Fruit fly (Drosophila melanogaster) whole organism, embryonic: Measurements from ENCODE around the gene mts.

Source experiments
- Ada2b ChIP-seq: fragments of 200-800 bp; sonication (Bioruptor generic); IDR thresholded peaks from 2 replicates; pipeline ENCODE4 v1.3.6; 2022; ENCODE audit warnings: missing biosample characterization, missing genetic modification characterization
- BEAF-32 ChIP-seq: fragments of 200-800 bp; sonication (Bioruptor generic); optimal IDR thresholded peaks from 3 replicates; lab custom pipeline; 2017; ENCODE audit warnings: missing biosample characterization, missing genetic modification characterization, mild to moderate bottlenecking, moderate library complexity, missing genetic modification reagents
- Blimp-1 ChIP-seq: fragments of 200-800 bp; sonication (Bioruptor generic); optimal IDR thresholded peaks from 3 replicates; lab custom pipeline; 2018; ENCODE audit warnings: missing biosample characterization, missing genetic modification characterization, mild to moderate bottlenecking, moderate library complexity, missing genetic modification reagents
- BtbVII ChIP-seq: fragments of 200-800 bp; sonication (Bioruptor generic); optimal IDR thresholded peaks from 3 replicates; lab custom pipeline; 2017; ENCODE audit warnings: missing biosample characterization, mild to moderate bottlenecking, missing genetic modification characterization
- CG1024 ChIP-seq: fragments of 200-800 bp; sonication (Bioruptor generic); IDR thresholded peaks from 2 replicates; pipeline ENCODE4 v1.3.6; 2022; ENCODE audit warnings: missing biosample characterization, missing genetic modification characterization
- CG10321 ChIP-seq: fragments of 200-800 bp; sonication (Bioruptor generic); IDR thresholded peaks from 2 replicates; pipeline ENCODE4 v1.3.6; 2022; ENCODE audit warnings: missing biosample characterization, missing genetic modification characterization
- CG10431 ChIP-seq: fragments of 200-800 bp; sonication (Bioruptor generic); optimal IDR thresholded peaks from 3 replicates; lab custom pipeline; 2018; ENCODE audit warnings: missing biosample characterization, mild to moderate bottlenecking, missing genetic modification characterization
- CG12391 ChIP-seq: fragments of 200-800 bp; sonication (Bioruptor generic); optimal IDR thresholded peaks from 3 replicates; lab custom pipeline; 2018; ENCODE audit warnings: missing biosample characterization, mild to moderate bottlenecking, missing genetic modification characterization, moderate library complexity
- CG13296 ChIP-seq: fragments of 200-800 bp; sonication (Bioruptor generic); optimal IDR thresholded peaks from 3 replicates; lab custom pipeline; 2018; ENCODE audit warnings: missing biosample characterization, mild to moderate bottlenecking, missing genetic modification characterization
- CG14441 ChIP-seq: fragments of 200-800 bp; sonication (Bioruptor generic); IDR thresholded peaks from 2 replicates; pipeline ENCODE4 v1.3.6; 2022; ENCODE audit warnings: missing biosample characterization, missing genetic modification characterization
- CG14710 ChIP-seq: fragments of 200-800 bp; sonication (Bioruptor generic); optimal IDR thresholded peaks from 3 replicates; lab custom pipeline; 2019; ENCODE audit warnings: missing biosample characterization, mild to moderate bottlenecking, missing genetic modification characterization, moderate library complexity
- CG15601 ChIP-seq: fragments of 200-800 bp; sonication (Bioruptor generic); optimal IDR thresholded peaks from 3 replicates; lab custom pipeline; 2019; ENCODE audit warnings: missing biosample characterization, mild to moderate bottlenecking, missing genetic modification characterization, moderate library complexity
- CG18262 ChIP-seq: fragments of 200-800 bp; optimal IDR thresholded peaks from 3 replicates; lab custom pipeline; 2019; ENCODE audit warnings: missing biosample characterization, mild to moderate bottlenecking, missing genetic modification characterization, moderate library complexity
- CG30020 ChIP-seq: fragments of 200-800 bp; optimal IDR thresholded peaks from 2 replicates; lab custom pipeline; 2019; ENCODE audit warnings: missing biosample characterization, mild to moderate bottlenecking, missing genetic modification characterization, moderate library complexity
- CG32767 ChIP-seq: fragments of 200-800 bp; sonication (Bioruptor generic); IDR thresholded peaks from 2 replicates; pipeline ENCODE4 v1.3.6; 2022; ENCODE audit warnings: missing biosample characterization, missing genetic modification characterization
- CG3995 ChIP-seq: fragments of 200-800 bp; sonication (Bioruptor generic); optimal IDR thresholded peaks from 3 replicates; lab custom pipeline; 2016; ENCODE audit warnings: missing biosample characterization, missing genetic modification characterization
- CG4730 ChIP-seq: fragments of 200-800 bp; sonication (Bioruptor generic); IDR thresholded peaks from 2 replicates; pipeline ENCODE4 v1.3.6; 2022; ENCODE audit warnings: missing biosample characterization, missing genetic modification characterization
- CG5953 ChIP-seq: fragments of 200-800 bp; sonication (Bioruptor generic); IDR thresholded peaks from 2 replicates; pipeline ENCODE4 v1.3.6; 2022; ENCODE audit warnings: missing biosample characterization, missing genetic modification characterization
- CG6683 ChIP-seq: fragments of 200-800 bp; sonication (Bioruptor generic); optimal IDR thresholded peaks from 2 replicates; lab custom pipeline; 2017; ENCODE audit warnings: missing biosample characterization, mild to moderate bottlenecking, missing genetic modification characterization, missing genetic modification reagents
- CG8924 ChIP-seq: fragments of 200-800 bp; optimal IDR thresholded peaks from 3 replicates; lab custom pipeline; 2019; ENCODE audit warnings: missing biosample characterization, mild to moderate bottlenecking, missing genetic modification characterization, moderate library complexity
- CG9215 ChIP-seq: fragments of 200-800 bp; sonication (Bioruptor generic); IDR thresholded peaks from 2 replicates; pipeline ENCODE4 v1.3.6; 2022; ENCODE audit warnings: missing biosample characterization, missing genetic modification characterization
- CrebB ChIP-seq: fragments of 200-800 bp; sonication (Bioruptor generic); optimal IDR thresholded peaks from 3 replicates; lab custom pipeline; 2018; ENCODE audit warnings: missing biosample characterization, mild to moderate bottlenecking, missing genetic modification characterization
- Dbx ChIP-seq: fragments of 200-800 bp; sonication (Bioruptor generic); IDR thresholded peaks from 3 replicates; pipeline ENCODE4 v1.3.6; 2022; ENCODE audit warnings: missing biosample characterization, missing genetic modification characterization
- GATAe ChIP-seq: fragments of 200-800 bp; sonication (Bioruptor generic); conservative IDR thresholded peaks from 2 replicates; pipeline ENCODE4 v1.3.6; 2022; ENCODE audit warnings: missing biosample characterization, missing genetic modification characterization
- H15 ChIP-seq: fragments of 200-800 bp; sonication (Bioruptor generic); IDR thresholded peaks from 3 replicates; pipeline ENCODE4 v1.3.6; 2022; ENCODE audit warnings: missing biosample characterization, missing genetic modification characterization
- Hr51 ChIP-seq, 2 experiments: fragments of 200-800 bp; sonication (Bioruptor generic); optimal IDR thresholded peaks; 2 replicates in 1 of 2; 3 replicates in 1 of 2; lab custom pipeline; 2016 to 2018; ENCODE audit warnings: missing biosample characterization in 2 of 2, missing genetic modification characterization in 2 of 2, mild to moderate bottlenecking in 1 of 2, moderate library complexity in 1 of 2
- Mes4 ChIP-seq: fragments of 200-800 bp; sonication (Bioruptor generic); optimal IDR thresholded peaks from 2 replicates; lab custom pipeline; 2016; ENCODE audit warnings: missing biosample characterization, missing genetic modification characterization
- Xrp1 ChIP-seq: fragments of 200-800 bp; sonication (Bioruptor generic); IDR thresholded peaks from 2 replicates; pipeline ENCODE4 v1.3.6; 2022; ENCODE audit warnings: missing biosample characterization, missing genetic modification characterization
- bsh ChIP-seq, 2 experiments: fragments of 200-800 bp; sonication (Bioruptor generic); optimal IDR thresholded peaks; 2 replicates each; lab custom pipeline; 2017 to 2018; ENCODE audit warnings: mild to moderate bottlenecking in 2 of 2, missing biosample characterization in 2 of 2, missing genetic modification characterization in 2 of 2, moderate library complexity in 1 of 2
- cg ChIP-seq: fragments of 200-800 bp; sonication (Bioruptor generic); optimal IDR thresholded peaks from 3 replicates; lab custom pipeline; 2019; ENCODE audit warnings: missing biosample characterization, mild to moderate bottlenecking, missing genetic modification characterization, moderate library complexity
- dysf ChIP-seq: fragments of 200-800 bp; sonication (Bioruptor generic); IDR thresholded peaks from 3 replicates; pipeline ENCODE4 v1.3.6; 2022; ENCODE audit warnings: missing biosample characterization, missing genetic modification characterization
- en ChIP-seq: fragments of 200-800 bp; sonication (Bioruptor generic); optimal IDR thresholded peaks from 2 replicates; lab custom pipeline; 2016; ENCODE audit warnings: missing biosample characterization, missing genetic modification characterization
- fd102C ChIP-seq: fragments of 200-800 bp; sonication (Bioruptor generic); optimal IDR thresholded peaks from 2 replicates; lab custom pipeline; 2018; ENCODE audit warnings: missing biosample characterization, mild to moderate bottlenecking, missing genetic modification characterization, moderate library complexity
- ftz-f1 ChIP-seq: fragments of 200-800 bp; sonication (Bioruptor generic); optimal IDR thresholded peaks from 2 replicates; lab custom pipeline; 2016; ENCODE audit warnings: missing biosample characterization, missing genetic modification characterization
- grau ChIP-seq: fragments of 200-800 bp; optimal IDR thresholded peaks from 3 replicates; lab custom pipeline; 2019; ENCODE audit warnings: missing biosample characterization, mild to moderate bottlenecking, missing genetic modification characterization, moderate library complexity
- ham ChIP-seq: fragments of 200-800 bp; sonication (Bioruptor generic); IDR thresholded peaks from 2 replicates; pipeline ENCODE4 v1.3.6; 2022; ENCODE audit warnings: missing biosample characterization, missing genetic modification characterization
- jumu ChIP-seq: fragments of 200-800 bp; sonication (Bioruptor generic); optimal IDR thresholded peaks from 3 replicates; lab custom pipeline; 2016; ENCODE audit warnings: missing biosample characterization, missing genetic modification characterization
- lab ChIP-seq: fragments of 200-800 bp; sonication (Bioruptor generic); optimal IDR thresholded peaks from 3 replicates; lab custom pipeline; 2017; ENCODE audit warnings: missing biosample characterization, missing genetic modification characterization, mild to moderate bottlenecking, moderate library complexity, missing genetic modification reagents
- mirr ChIP-seq: fragments of 200-800 bp; sonication (Bioruptor generic); optimal IDR thresholded peaks from 3 replicates; lab custom pipeline; 2018; ENCODE audit warnings: missing biosample characterization, mild to moderate bottlenecking, missing genetic modification characterization
- nmo ChIP-seq: fragments of 200-800 bp; sonication (Bioruptor generic); optimal IDR thresholded peaks from 2 replicates; lab custom pipeline; 2018; ENCODE audit warnings: missing biosample characterization, mild to moderate bottlenecking, missing genetic modification characterization, moderate library complexity
- otp ChIP-seq: fragments of 200-800 bp; sonication (Bioruptor generic); IDR thresholded peaks from 3 replicates; pipeline ENCODE4, ENCODE4 v1.3.6; 2022; ENCODE audit warnings: missing biosample characterization, missing genetic modification characterization
- pho ChIP-seq: fragments of 200-800 bp; sonication (Bioruptor generic); optimal IDR thresholded peaks from 2 replicates; lab custom pipeline; 2016; ENCODE audit warnings: missing biosample characterization, missing genetic modification characterization
- run ChIP-seq: fragments of 200-800 bp; sonication (Bioruptor generic); optimal IDR thresholded peaks from 3 replicates; lab custom pipeline; 2018; ENCODE audit warnings: missing biosample characterization, mild to moderate bottlenecking, missing genetic modification characterization
- tap ChIP-seq: fragments of 200-800 bp; optimal IDR thresholded peaks from 3 replicates; lab custom pipeline; 2019; ENCODE audit warnings: missing biosample characterization, mild to moderate bottlenecking, missing genetic modification characterization, moderate library complexity
- vvl ChIP-seq: fragments of 200-800 bp; sonication (Bioruptor generic); IDR thresholded peaks from 2 replicates; pipeline ENCODE4 v1.3.6; 2022; ENCODE audit warnings: missing biosample characterization, missing genetic modification characterization
- wek ChIP-seq: fragments of 200-800 bp; sonication (Bioruptor generic); optimal IDR thresholded peaks from 3 replicates; lab custom pipeline; 2018; ENCODE audit warnings: missing biosample characterization, mild to moderate bottlenecking, missing genetic modification characterization, moderate library complexity
- zfh2 ChIP-seq: fragments of 200-800 bp; sonication (Bioruptor generic); optimal IDR thresholded peaks from 2 replicates; lab custom pipeline; 2016; ENCODE audit warnings: missing biosample characterization, missing genetic modification characterization

mts gene

DNA sequence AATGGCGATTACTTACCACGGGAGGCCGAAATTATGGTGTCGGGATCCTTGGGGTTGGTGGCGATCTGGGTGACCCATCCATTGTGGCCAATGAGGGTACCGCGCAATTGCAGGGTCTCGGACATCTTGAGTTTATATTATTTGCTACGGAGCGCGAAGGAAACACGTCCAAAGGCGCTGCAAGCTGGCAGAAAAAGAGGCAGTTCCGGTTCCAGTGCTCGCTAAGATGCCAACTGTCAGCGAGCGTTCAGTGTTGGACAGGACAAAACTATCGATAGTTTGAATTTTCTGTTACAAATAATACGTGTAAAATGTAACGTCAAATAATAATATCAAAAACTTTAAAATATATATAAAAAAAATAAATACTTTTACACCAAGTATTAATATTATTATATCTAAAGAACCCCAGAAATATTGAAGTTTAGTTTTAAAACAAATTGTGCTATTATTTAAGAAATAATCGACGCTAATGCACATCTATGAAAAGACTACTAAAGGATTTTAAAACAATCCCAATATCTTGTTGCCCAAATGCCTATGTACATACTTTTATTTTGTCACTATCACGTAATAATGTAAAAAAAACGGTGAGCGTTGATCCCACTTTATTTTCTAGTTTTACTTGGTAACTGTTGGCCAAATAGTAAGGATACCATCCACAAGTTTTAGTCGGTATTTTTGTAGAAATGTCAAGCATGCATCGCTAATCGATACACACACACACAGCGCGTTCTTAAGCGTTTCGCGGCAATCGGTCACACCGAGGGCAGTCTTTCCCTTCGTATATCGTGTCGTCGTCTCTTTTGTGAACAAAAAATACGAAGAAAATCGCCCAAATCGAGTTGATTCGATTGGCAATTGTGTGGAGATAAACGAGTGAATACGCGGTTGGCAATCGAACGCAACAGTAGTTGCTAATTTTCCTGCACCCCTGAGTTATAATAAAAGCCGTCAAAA lies at the start of gene mts, which contains the start of gene Rack1 (continued):
- TF ChIP-seq CG3995 (peak; percentile 49), CG10431 (GFP tag; lab: Kevin White, UChicago) (peak; percentile 89), CG8924 (tag; lab: Kevin White, UChicago) (peak; percentile 64), cg (GFP tag; lab: Kevin White, UChicago) (no peak), vvl (GFP tag; lab: Robert Waterston, UW) (peak; percentile 91), lab (GFP tag; lab: Kevin White, UChicago) (peak; percentile 96), CG1024 (GFP tag; lab: Robert Waterston, UW) (peak; percentile 56; the same call in 1 of the 2 replicates), Dbx (peak; percentile 93), nmo (GFP tag; lab: Kevin White, UChicago) (peak; percentile 56), run (tag; lab: Kevin White, UChicago) (peak; percentile 57), CG13296 (GFP tag; lab: Kevin White, UChicago) (peak; percentile 92), CG15601 (tag; lab: Kevin White, UChicago) (peak; percentile 67), zfh2 (peak; percentile 65), Blimp-1 (peak; percentile 28), CG14710 (tag; lab: Kevin White, UChicago) (peak; percentile 60), CG32767 (GFP tag; lab: Robert Waterston, UW) (peak; percentile 49; the same call in 1 of the 2 replicates), jumu (GFP tag; lab: Kevin White, UChicago) (peak; percentile 56), CG18262 (tag; lab: Kevin White, UChicago) (peak; percentile 67), tap (peak; percentile 76), CG5953 (GFP tag; lab: Robert Waterston, UW) (peak; percentile 69), BtbVII (GFP tag; lab: Kevin White, UChicago) (peak; percentile 91), H15 (GFP tag; lab: Robert Waterston, UW) (peak; percentile 79), otp (GFP tag; lab: Robert Waterston, UW) (peak; percentile 89), Mes4 (GFP tag; lab: Kevin White, UChicago) (peak; percentile 94), CG9215 (GFP tag; lab: Robert Waterston, UW) (peak; percentile 48), Xrp1 (GFP tag; lab: Robert Waterston, UW) (no peak; the same call in none of the 2 replicates), fd102C (GFP tag; lab: Kevin White, UChicago) (peak; percentile 61), BEAF-32 (GFP tag; lab: Kevin White, UChicago) (peak; percentile 67), ham (GFP tag; lab: Robert Waterston, UW) (peak; percentile 29; the same call in 1 of the 2 replicates), dysf (GFP tag; lab: Robert Waterston, UW) (peak; percentile 75; the same call in 2 of the 3 replicates), CG4730 (GFP tag; lab: Robert Waterston, UW) (peak; percentile 59), CG6683 (GFP tag; lab: Kevin White, UChicago) (peak; percentile 71), ftz-f1 (GFP tag; lab: Kevin White, UChicago) (no peak), mirr (GFP tag; lab: Kevin White, UChicago) (peak; percentile 92), CG10321 (GFP tag; lab: Robert Waterston, UW) (peak; percentile 67), grau (tag; lab: Kevin White, UChicago) (peak; percentile 73), CG14441 (peak; percentile 67), en (GFP tag; lab: Kevin White, UChicago) (peak; percentile 75), Ada2b (peak; percentile 38; the same call in 1 of the 2 replicates), CrebB (peak; percentile 88), wek (GFP tag; lab: Kevin White, UChicago) (peak; percentile 85), Hr51 (GFP tag; optimal IDR thresholded peaks at IDR 0.05; lab: Kevin White, UChicago) (peak; percentile 67 to 76), CG12391 (tag; lab: Kevin White, UChicago) (peak; percentile 84), GATAe (no peak), bsh (GFP tag; optimal IDR thresholded peaks at IDR 0.05; lab: Kevin White, UChicago) (peak; percentile 44 to 68), CG30020 (tag; lab: Kevin White, UChicago) (peak; percentile 16), pho (GFP tag; lab: Kevin White, UChicago) (peak; percentile 71)
